Worm (Caenorhabditis elegans) whole organism, midembryonic: ENCODE measurements around the gene F48G7.10.

ENCODE experiments used
- klf-2 ChIP-seq: fragments of 200-800 bp; sonication (Bioruptor generic); conservative IDR thresholded peaks from 2 replicates; pipeline ENCODE4 v1.3.6; 2022; ENCODE audit warnings: missing genetic modification reagents, missing genetic modification characterization, missing compliant biosample characterization
- med-1 ChIP-seq: sonication (generic microtip); optimal IDR thresholded peaks from 2 replicates; lab custom pipeline; 2017; ENCODE audit warnings: missing genetic modification characterization, mild to moderate bottlenecking, missing compliant biosample characterization, antibody characterized with exemption, missing genetic modification reagents; ENCODE audit not compliant: insufficient read depth
- tab-1 ChIP-seq: fragments of 200-800 bp; sonication (Bioruptor generic); IDR thresholded peaks from 2 replicates; pipeline ENCODE4 v1.3.6; 2022; ENCODE audit warnings: missing genetic modification characterization, missing compliant biosample characterization
- ztf-29 ChIP-seq: fragments of 200-800 bp; sonication (Bioruptor generic); IDR thresholded peaks from 2 replicates; pipeline ENCODE4 v1.3.6; 2022; ENCODE audit warnings: missing genetic modification reagents, missing genetic modification characterization, missing compliant biosample characterization

- no peak for TF ChIP-seq ztf-29
- TF ChIP-seq med-1 (GFP tag; lab: Kevin White, UChicago): no peak
- no peak for TF ChIP-seq klf-2 (GFP tag; lab: Robert Waterston, UW)
- TF ChIP-seq tab-1: no peak
Measured at ce11 chrV:624922-625321, 9.8 kb downstream of the F48G7.10 start, which contains the start of gene srt-17.
